Worm (Caenorhabditis elegans) whole organism, L1 larva: ENCODE data around the gene ZC168.2.
A peak's percentile ranks its signal among the peaks of the same experiment; 100 is the strongest.

Experiments used
- C04F5.9 ChIP-seq: sonication (generic microtip); optimal IDR thresholded peaks from 2 replicates; lab custom pipeline; 2016; ENCODE audit warnings: missing genetic modification characterization, missing compliant biosample characterization
- aha-1 ChIP-seq: fragments of 150-350 bp; optimal IDR thresholded peaks from 2 replicates; lab custom pipeline; 2014; ENCODE audit warnings: missing biosample characterization, missing genetic modification characterization
- ama-1 ChIP-seq: fragments of 150-350 bp; optimal IDR thresholded peaks from 2 replicates; lab custom pipeline; 2014
- ceh-8 ChIP-seq: fragments of 200-800 bp; sonication (Bioruptor generic); optimal IDR thresholded peaks from 2 replicates; lab custom pipeline; 2018; ENCODE audit warnings: mild to moderate bottlenecking, missing genetic modification characterization, moderate library complexity, missing compliant biosample characterization
- ceh-82 ChIP-seq, 3 experiments: fragments of 150-350 bp in 1 of 3; sonication (generic microtip) in 2 of 3; optimal IDR thresholded peaks; 2 replicates each; lab custom pipeline; 2014 to 2017; ENCODE audit warnings: missing biosample characterization in 3 of 3, missing genetic modification characterization in 3 of 3
- dpl-1 ChIP-seq, 3 experiments: fragments of 150-350 bp in 2 of 3; sonication (generic microtip) in 1 of 3; optimal IDR thresholded peaks; 2 replicates each; lab custom pipeline; 2014 to 2017; ENCODE audit warnings: missing biosample characterization in 3 of 3, missing genetic modification characterization in 3 of 3, missing genetic modification reagents in 3 of 3
- efl-3 ChIP-seq: fragments of 200-800 bp; sonication (Bioruptor generic); optimal IDR thresholded peaks from 2 replicates; lab custom pipeline; 2018; ENCODE audit warnings: mild to moderate bottlenecking, missing genetic modification characterization, missing compliant biosample characterization
- egl-13 ChIP-seq: sonication (generic microtip); optimal IDR thresholded peaks from 2 replicates; lab custom pipeline; 2016; ENCODE audit warnings: missing genotype, missing genetic modification reagents, missing genetic modification characterization, missing compliant biosample characterization
- egl-27 ChIP-seq, 2 experiments: fragments of 150-350 bp in 1 of 2; sonication (generic microtip); optimal IDR thresholded peaks; 3 replicates each; lab custom pipeline; 2017 to 2018; ENCODE audit warnings: missing biosample characterization in 2 of 2, missing genetic modification characterization in 2 of 2, missing genetic modification reagents in 2 of 2
- elt-2 ChIP-seq: sonication (generic microtip); optimal IDR thresholded peaks from 2 replicates; lab custom pipeline; 2016; ENCODE audit warnings: missing genetic modification characterization, mild to moderate bottlenecking, inconsistent platforms, missing compliant biosample characterization, missing genetic modification reagents
- elt-3 ChIP-seq, 6 experiments: fragments of 150-350 bp in 1 of 6; sonication (generic microtip); optimal IDR thresholded peaks; 2 replicates each; lab custom pipeline; 2017 to 2018; ENCODE audit warnings: missing biosample characterization in 6 of 6, missing genetic modification characterization in 6 of 6, inconsistent platforms in 1 of 6
- fkh-4 ChIP-seq: sonication (generic microtip); optimal IDR thresholded peaks from 2 replicates; lab custom pipeline; 2016; ENCODE audit warnings: missing compliant biosample characterization, missing genetic modification characterization, borderline replicate concordance
- fkh-8 ChIP-seq: sonication (generic microtip); optimal IDR thresholded peaks from 2 replicates; lab custom pipeline; 2016; ENCODE audit warnings: mild to moderate bottlenecking, missing genetic modification characterization, missing compliant biosample characterization
- grh-1 ChIP-seq: fragments of 200-800 bp; sonication (Bioruptor generic); IDR thresholded peaks from 2 replicates; pipeline ENCODE4 v1.3.6; 2022; ENCODE audit warnings: missing genetic modification reagents, missing genetic modification characterization, missing compliant biosample characterization
- hlh-17 ChIP-seq: fragments of 200-800 bp; sonication (Bioruptor generic); optimal IDR thresholded peaks from 2 replicates; lab custom pipeline; 2018; ENCODE audit warnings: missing genetic modification characterization, mild to moderate bottlenecking, missing compliant biosample characterization, moderate library complexity, borderline replicate concordance
- hlh-4 ChIP-seq: sonication (generic microtip); optimal IDR thresholded peaks from 2 replicates; lab custom pipeline; 2016; ENCODE audit warnings: mild to moderate bottlenecking, missing genetic modification characterization, missing compliant biosample characterization
- hpl-2 ChIP-seq: fragments of 150-350 bp; optimal IDR thresholded peaks from 2 replicates; lab custom pipeline; 2014; ENCODE audit warnings: missing biosample characterization, missing genetic modification reagents, missing genetic modification characterization
- irx-1 ChIP-seq: sonication (generic microtip); optimal IDR thresholded peaks from 2 replicates; lab custom pipeline; 2016; ENCODE audit warnings: missing genetic modification characterization, missing compliant biosample characterization
- isw-1 ChIP-seq: fragments of 200-800 bp; sonication (Bioruptor generic); IDR thresholded peaks from 2 replicates; pipeline ENCODE4 v1.3.6; 2022; ENCODE audit warnings: missing genetic modification characterization, missing compliant biosample characterization
- jun-1 ChIP-seq: fragments of 150-350 bp; optimal IDR thresholded peaks from 2 replicates; lab custom pipeline; 2014; ENCODE audit warnings: missing biosample characterization, missing genetic modification reagents, missing genetic modification characterization
- lin-13 ChIP-seq: fragments of 150-350 bp; optimal IDR thresholded peaks from 2 replicates; lab custom pipeline; 2014; ENCODE audit warnings: missing biosample characterization, missing genetic modification reagents, missing genetic modification characterization
- lin-35 ChIP-seq, 2 experiments: fragments of 150-350 bp; optimal IDR thresholded peaks; 2 replicates each; lab custom pipeline; 2014; ENCODE audit warnings: missing biosample characterization in 2 of 2, missing genetic modification characterization in 2 of 2, missing genetic modification reagents in 2 of 2
- lir-3 ChIP-seq: sonication (generic microtip); optimal IDR thresholded peaks from 2 replicates; lab custom pipeline; 2016; ENCODE audit warnings: mild to moderate bottlenecking, missing genetic modification characterization, moderate library complexity, missing compliant biosample characterization; ENCODE audit not compliant: poor library complexity
- lsy-2 ChIP-seq, 2 experiments: fragments of 150-350 bp; optimal IDR thresholded peaks; 2 replicates each; lab custom pipeline; 2014; ENCODE audit warnings: missing biosample characterization in 2 of 2, missing genetic modification characterization in 2 of 2
- mep-1 ChIP-seq: fragments of 150-350 bp; optimal IDR thresholded peaks from 2 replicates; lab custom pipeline; 2014; ENCODE audit warnings: missing biosample characterization, missing genetic modification characterization
- nhr-11 ChIP-seq: fragments of 150-350 bp; optimal IDR thresholded peaks from 2 replicates; lab custom pipeline; 2014; ENCODE audit warnings: missing biosample characterization, missing genetic modification characterization
- nhr-19 ChIP-seq: fragments of 200-800 bp; sonication (Bioruptor generic); conservative IDR thresholded peaks from 2 replicates; pipeline ENCODE4 v1.3.6; 2022; ENCODE audit warnings: missing genetic modification characterization, missing compliant biosample characterization
- nhr-20 ChIP-seq: sonication (generic microtip); optimal IDR thresholded peaks from 2 replicates; lab custom pipeline; 2016; ENCODE audit warnings: mild to moderate bottlenecking, missing genetic modification characterization, missing compliant biosample characterization
- nhr-237 ChIP-seq: fragments of 150-350 bp; optimal IDR thresholded peaks from 2 replicates; lab custom pipeline; 2014; ENCODE audit warnings: missing biosample characterization, missing genetic modification characterization
- nhr-47 ChIP-seq: sonication (generic microtip); optimal IDR thresholded peaks from 2 replicates; lab custom pipeline; 2016; ENCODE audit warnings: mild to moderate bottlenecking, missing genetic modification characterization, moderate library complexity, missing compliant biosample characterization
- nhr-71 ChIP-seq: sonication (generic microtip); optimal IDR thresholded peaks from 2 replicates; lab custom pipeline; 2016; ENCODE audit warnings: mild to moderate bottlenecking, missing genetic modification characterization, moderate library complexity, missing compliant biosample characterization
- nhr-76 ChIP-seq: sonication (generic microtip); optimal IDR thresholded peaks from 2 replicates; lab custom pipeline; 2017; ENCODE audit warnings: missing biosample characterization, missing genetic modification characterization
- nhr-84 ChIP-seq: sonication (generic microtip); optimal IDR thresholded peaks from 2 replicates; lab custom pipeline; 2017; ENCODE audit warnings: missing biosample characterization, missing genetic modification characterization
- nhr-90 ChIP-seq: sonication (generic microtip); optimal IDR thresholded peaks from 2 replicates; lab custom pipeline; 2016; ENCODE audit warnings: mild to moderate bottlenecking, missing genetic modification characterization, missing compliant biosample characterization; ENCODE audit not compliant: poor library complexity
- pag-3 ChIP-seq: sonication (generic microtip); optimal IDR thresholded peaks from 2 replicates; lab custom pipeline; 2017; ENCODE audit warnings: missing genetic modification characterization, mild to moderate bottlenecking, missing compliant biosample characterization, antibody characterized with exemption, borderline replicate concordance; ENCODE audit not compliant: insufficient read depth
- pax-3 ChIP-seq: fragments of 200-800 bp; sonication (Bioruptor generic); optimal IDR thresholded peaks from 2 replicates; lab custom pipeline; 2018; ENCODE audit warnings: mild to moderate bottlenecking, missing genetic modification characterization, moderate library complexity, missing compliant biosample characterization
- snpc-4 ChIP-seq: fragments of 150-350 bp; optimal IDR thresholded peaks from 2 replicates; lab custom pipeline; 2014; ENCODE audit warnings: missing biosample characterization, missing genetic modification characterization
- sox-4 ChIP-seq: sonication (generic microtip); optimal IDR thresholded peaks from 2 replicates; lab custom pipeline; 2016; ENCODE audit warnings: missing genetic modification characterization, missing compliant biosample characterization
- swsn-7 ChIP-seq: sonication (generic microtip); optimal IDR thresholded peaks from 2 replicates; lab custom pipeline; 2016; ENCODE audit warnings: missing genetic modification characterization, missing compliant biosample characterization
- tlp-1 ChIP-seq: fragments of 150-350 bp; optimal IDR thresholded peaks from 2 replicates; lab custom pipeline; 2014; ENCODE audit warnings: missing biosample characterization, missing genetic modification characterization
- unc-130 ChIP-seq: fragments of 150-350 bp; optimal IDR thresholded peaks from 2 replicates; lab custom pipeline; 2017; ENCODE audit warnings: missing biosample characterization, missing genetic modification characterization, inconsistent platforms
- unc-86 ChIP-seq: sonication (generic microtip); optimal IDR thresholded peaks from 2 replicates; lab custom pipeline; 2016; ENCODE audit warnings: missing genetic modification characterization, missing compliant biosample characterization
- xbp-1 ChIP-seq: sonication (generic microtip); optimal IDR thresholded peaks from 2 replicates; lab custom pipeline; 2016; ENCODE audit warnings: missing genetic modification characterization, missing compliant biosample characterization
- zip-4 ChIP-seq: fragments of 200-800 bp; sonication (Bioruptor generic); optimal IDR thresholded peaks from 2 replicates; lab custom pipeline; 2018; ENCODE audit warnings: mild to moderate bottlenecking, missing genetic modification characterization, moderate library complexity, missing compliant biosample characterization
- ztf-11 ChIP-seq, 2 experiments: sonication (generic microtip); optimal IDR thresholded peaks; 2 replicates each; lab custom pipeline; 2016 to 2017; ENCODE audit warnings: missing genetic modification characterization in 2 of 2, missing biosample characterization in 1 of 2, missing compliant biosample characterization in 1 of 2
- ztf-4 ChIP-seq: fragments of 150-350 bp; optimal IDR thresholded peaks from 2 replicates; lab custom pipeline; 2014; ENCODE audit warnings: missing biosample characterization, missing genetic modification characterization

The ZC168.2 gene

ce11 chrIV:10695203-10695602 is 32.6 kb upstream of the ZC168.2 start, which contains the start of gene R102.4:
TSS of gene R102.4 (minus strand) at chrIV:10695303.
- TF ChIP-seq hlh-4 (tag; lab: Kevin White, UChicago) (no peak), pax-3 (tag; lab: Kevin White, UChicago) (no peak), nhr-76 (no peak), hlh-17 (no peak), nhr-20 (tag; lab: Kevin White, UChicago) (no peak), nhr-84 (no peak), fkh-4 (no peak), lir-3 (tag; lab: Kevin White, UChicago) (no peak), egl-27 (tag; optimal IDR thresholded peaks at IDR 0.05; lab: Kevin White, UChicago) (no peak), ztf-11 (tag; optimal IDR thresholded peaks at IDR 0.05; lab: Kevin White, UChicago) (no peak), zip-4 (GFP tag; lab: Kevin White, UChicago) (no peak), mep-1 (tag; lab: Kevin White, UChicago) (no peak), nhr-11 (tag; lab: Kevin White, UChicago) (no peak), nhr-71 (no peak), ceh-8 (GFP tag; lab: Kevin White, UChicago) (no peak), ztf-4 (tag; lab: Kevin White, UChicago) (no peak), ama-1 (lab: Kevin White, UChicago) (no peak), nhr-19 (GFP tag; lab: Robert Waterston, UW) (no peak), jun-1 (tag; lab: Kevin White, UChicago) (no peak)

ce11 chrIV:10697022-10697979 is 30.5 kb upstream of the ZC168.2 start, which contains the start of gene allo-1:
TSS of gene allo-1 (minus strand) at chrIV:10697072.
- TF ChIP-seq isw-1: peak; percentile 7; the same call in 1 of the 2 replicates
- no peak for TF ChIP-seq tlp-1 (tag; lab: Kevin White, UChicago)
- TF ChIP-seq zip-4 (GFP tag; lab: Kevin White, UChicago): peak; percentile 2
- TF ChIP-seq unc-130 (tag; lab: Kevin White, UChicago): peak; percentile 86
- peak; percentile 40 for TF ChIP-seq lir-3 (tag; lab: Kevin White, UChicago)
- TF ChIP-seq C04F5.9: no peak
- TF ChIP-seq egl-27 (tag; optimal IDR thresholded peaks at IDR 0.05; lab: Kevin White, UChicago): peak in 1 of 2 experiments; percentile 52
- peak; percentile 87 for TF ChIP-seq nhr-71
- TF ChIP-seq nhr-90 (tag; lab: Kevin White, UChicago): peak; percentile 30
- TF ChIP-seq elt-2 (tag; lab: Kevin White, UChicago): peak; percentile 32
- no peak for TF ChIP-seq sox-4 (tag; lab: Kevin White, UChicago)
- TF ChIP-seq unc-86 (tag; lab: Kevin White, UChicago): peak; percentile 23
- TF ChIP-seq ceh-82 (tag; optimal IDR thresholded peaks at IDR 0.05; lab: Kevin White, UChicago): peak in 1 of 3 experiments; percentile 77
- TF ChIP-seq hlh-17: no peak
- TF ChIP-seq efl-3 (GFP tag; lab: Kevin White, UChicago): no peak
- peak; percentile 66 for TF ChIP-seq snpc-4 (tag; lab: Kevin White, UChicago)
- TF ChIP-seq nhr-11 (tag; lab: Kevin White, UChicago): peak; percentile 67
- TF ChIP-seq aha-1 (tag; lab: Kevin White, UChicago): no peak
- TF ChIP-seq swsn-7: peak; percentile 44
- peak; percentile 79 to 90 for TF ChIP-seq lin-35 (GFP tag; optimal IDR thresholded peaks at IDR 0.05; lab: Kevin White, UChicago)
- TF ChIP-seq elt-3 (tag; optimal IDR thresholded peaks at IDR 0.05; lab: Kevin White, UChicago): peak in 2 of 6 experiments; percentile 46 to 77
- peak; percentile 37 for TF ChIP-seq grh-1 (GFP tag; lab: Robert Waterston, UW)
- TF ChIP-seq fkh-8 (tag; lab: Kevin White, UChicago): peak; percentile 68
- no peak for TF ChIP-seq ztf-4 (tag; lab: Kevin White, UChicago)
- TF ChIP-seq egl-13 (tag; lab: Kevin White, UChicago): no peak
- TF ChIP-seq ztf-11 (tag; optimal IDR thresholded peaks at IDR 0.05; lab: Kevin White, UChicago): no peak
- TF ChIP-seq irx-1: peak; percentile 22
- peak; percentile 46 for TF ChIP-seq xbp-1
- TF ChIP-seq nhr-20 (tag; lab: Kevin White, UChicago): peak; percentile 86
- TF ChIP-seq lin-13 (GFP tag; lab: Kevin White, UChicago): peak; percentile 53
- TF ChIP-seq ceh-8 (GFP tag; lab: Kevin White, UChicago): no peak
- no peak for TF ChIP-seq nhr-237 (tag; lab: Kevin White, UChicago)
- TF ChIP-seq pag-3: peak; percentile 48
- peak; percentile 66 to 86 for TF ChIP-seq lsy-2 (tag; optimal IDR thresholded peaks at IDR 0.05; lab: Kevin White, UChicago)
- TF ChIP-seq dpl-1 (GFP tag; optimal IDR thresholded peaks at IDR 0.05; lab: Kevin White, UChicago): peak; percentile 82 to 88 (median 85)
- peak; percentile 52 for TF ChIP-seq hpl-2 (GFP tag; lab: Kevin White, UChicago)
- TF ChIP-seq nhr-47 (tag; lab: Kevin White, UChicago): peak; percentile 53
